Fruit fly (Drosophila melanogaster): ENCODE data around the gene pira.

Gene pira

dm6 chrX:12755017-12755563 lies 8.3 kb downstream of the pira start (continued):
- TF ChIP-seq Vsx1 (GFP tag; optimal IDR thresholded peaks at IDR 0.05) = no peak
- no peak for TF ChIP-seq btn (GFP tag; optimal IDR thresholded peaks at IDR 0.05)
- TF ChIP-seq D19A (tag; optimal IDR thresholded peaks at IDR 0.05) = peak; percentile 58
- TF ChIP-seq Hey (tag; optimal IDR thresholded peaks at IDR 0.05) = no peak
- peak; percentile 95 for TF ChIP-seq Ets65A (GFP tag)
- peak; percentile 22 for TF ChIP-seq tio (GFP tag; optimal IDR thresholded peaks at IDR 0.05)
- TF ChIP-seq amos (GFP tag; IDR thresholded peaks at IDR 0.05; ENCODE audit: partially characterized antibody) = no peak
- peak; percentile 8 for TF ChIP-seq CG5245 (GFP tag; optimal IDR thresholded peaks at IDR 0.05)
- no peak for TF ChIP-seq Tbp (GFP tag; optimal IDR thresholded peaks at IDR 0.05)
- TF ChIP-seq lov (optimal IDR thresholded peaks at IDR 0.05) = no peak
- TF ChIP-seq lov (GFP tag; IDR thresholded peaks at IDR 0.05) = no peak
- peak; percentile 93 for TF ChIP-seq CG9932 (GFP tag; IDR thresholded peaks at IDR 0.05)
- no peak for TF ChIP-seq Adf1 (GFP tag; IDR thresholded peaks at IDR 0.05)
- TF ChIP-seq run (tag; optimal IDR thresholded peaks at IDR 0.05) = no peak
- TF ChIP-seq CG18011 (GFP tag; optimal IDR thresholded peaks at IDR 0.05) = peak; percentile 33
- TF ChIP-seq CG11085 (GFP tag; IDR thresholded peaks at IDR 0.05) = peak; percentile 77
- peak; percentile 77 for TF ChIP-seq CG12659 (GFP tag; optimal IDR thresholded peaks at IDR 0.05)
- peak; percentile 55 for TF ChIP-seq zen (tag; optimal IDR thresholded peaks at IDR 0.05)
- TF ChIP-seq B-H2 (GFP tag; optimal IDR thresholded peaks at IDR 0.05) = peak; percentile 73
- TF ChIP-seq rib (GFP tag; IDR thresholded peaks at IDR 0.05) = peak; percentile 92
- peak; percentile 79 for TF ChIP-seq CG7839 (tag; optimal IDR thresholded peaks at IDR 0.05)
- no peak; the same call in 2 of the 3 replicates for TF ChIP-seq CG3726 (GFP tag; IDR thresholded peaks at IDR 0.05)
- no peak for TF ChIP-seq CG8944 (GFP tag; optimal IDR thresholded peaks at IDR 0.05)
- TF ChIP-seq CG17359 (tag; optimal IDR thresholded peaks at IDR 0.05) = peak; percentile 71
- TF ChIP-seq z (GFP tag; IDR thresholded peaks at IDR 0.05) = 0 out of 3 replicates have a peak, but pooled peaks have one; percentile 9
- peak; percentile 74 for TF ChIP-seq CG31224 (GFP tag; IDR thresholded peaks at IDR 0.05)
- TF ChIP-seq CG18599 (GFP tag; optimal IDR thresholded peaks at IDR 0.05) = peak; percentile 86
- peak; percentile 70 for TF ChIP-seq esg (GFP tag; conservative IDR thresholded peaks at IDR 0.05)
- TF ChIP-seq dati (GFP tag; IDR thresholded peaks at IDR 0.05) = no peak
- TF ChIP-seq ara (GFP tag; IDR thresholded peaks at IDR 0.05) = peak; percentile 45; the same call in 1 of the 2 replicates
- TF ChIP-seq CG1832 (GFP tag; optimal IDR thresholded peaks at IDR 0.05) = peak; percentile 26
- TF ChIP-seq CG30020 (tag; optimal IDR thresholded peaks at IDR 0.05) = no peak
- peak; percentile 4 for TF ChIP-seq Lhr (GFP tag; optimal IDR thresholded peaks at IDR 0.05)
- peak; percentile 40; the same call in 1 of the 2 replicates for TF ChIP-seq wor (GFP tag; IDR thresholded peaks at IDR 0.05)
- no peak for TF ChIP-seq CG9797 (GFP tag; optimal IDR thresholded peaks at IDR 0.05)
- TF ChIP-seq CG15269 (tag; optimal IDR thresholded peaks at IDR 0.05) = peak; percentile 81
- no peak for TF ChIP-seq ro (GFP tag; IDR thresholded peaks at IDR 0.05)
- peak; percentile 86 for TF ChIP-seq Ptx1 (GFP tag; IDR thresholded peaks at IDR 0.05)
- peak; percentile 93 for TF ChIP-seq Rfx (GFP tag; IDR thresholded peaks at IDR 0.05)
- TF ChIP-seq CG11093 (GFP tag; IDR thresholded peaks at IDR 0.05) = 0 out of 3 replicates have a peak, but pooled peaks have one; percentile 22
- TF ChIP-seq lilli (GFP tag; optimal IDR thresholded peaks at IDR 0.05) = peak; percentile 85
- TF ChIP-seq cas (GFP tag; IDR thresholded peaks at IDR 0.05) = peak; percentile 58
- TF ChIP-seq al (GFP tag; IDR thresholded peaks at IDR 0.05) = peak; percentile 90
- TF ChIP-seq CG6854 (GFP tag; optimal IDR thresholded peaks at IDR 0.05) = peak; percentile 49
- no peak for TF ChIP-seq sna (GFP tag; IDR thresholded peaks at IDR 0.05; ENCODE audit: partially characterized antibody)
- TF ChIP-seq dimm (GFP tag; IDR thresholded peaks at IDR 0.05) = no peak
- TF ChIP-seq pros (GFP tag; optimal IDR thresholded peaks at IDR 0.05) = peak; percentile 42
- TF ChIP-seq en (GFP tag; optimal IDR thresholded peaks at IDR 0.05) = no peak
- no peak for TF ChIP-seq CG33557 (GFP tag; optimal IDR thresholded peaks at IDR 0.05)
- no peak for TF ChIP-seq CG3407 (GFP tag; optimal IDR thresholded peaks at IDR 0.05)
- no peak for TF ChIP-seq CG14710 (tag; optimal IDR thresholded peaks at IDR 0.05)

Data from whole organism, embryonic.